Worm (Caenorhabditis elegans): ENCODE measurements around the gene sos-1.

The sos-1 gene

ce11 chrV:4483049-4483507, 66.0 kb downstream of the sos-1 start, which contains the start of gene exc-15 (continued):
- TF ChIP-seq skn-1 (tag; optimal IDR thresholded peaks at IDR 0.05) (no peak), lim-7 (GFP tag; IDR thresholded peaks at IDR 0.05) (no peak), php-3 (GFP tag; IDR thresholded peaks at IDR 0.05) (no peak), unc-62 (GFP tag; optimal IDR thresholded peaks at IDR 0.05 in 1 of 2) (peak in 1 of 2 experiments; percentile 99), unc-62 (tag; optimal IDR thresholded peaks at IDR 0.05) (no peak), gei-8 (GFP tag; optimal IDR thresholded peaks at IDR 0.05) (no peak), lin-15B (tag; optimal IDR thresholded peaks at IDR 0.05) (no peak), lin-39 (tag; optimal IDR thresholded peaks at IDR 0.05) (no peak), unc-130 (GFP tag; optimal IDR thresholded peaks at IDR 0.05) (no peak), tra-1 (GFP tag; IDR thresholded peaks at IDR 0.05) (0 out of 2 replicates have a peak, but pooled peaks have one; percentile 55), vab-7 (GFP tag; IDR thresholded peaks at IDR 0.05) (no peak), duxl-1 (tag; optimal IDR thresholded peaks at IDR 0.05; ENCODE audit: poor library complexity) (no peak), set-16 (GFP tag; IDR thresholded peaks at IDR 0.05) (no peak), nhr-41 (GFP tag; IDR thresholded peaks at IDR 0.05) (no peak), ztf-7 (tag; optimal IDR thresholded peaks at IDR 0.05) (peak; percentile 61), mdt-29 (GFP tag; IDR thresholded peaks at IDR 0.05) (no peak), Y48G9A.11 (GFP tag; IDR thresholded peaks at IDR 0.05) (no peak), Y5F2A.4 (GFP tag; optimal IDR thresholded peaks at IDR 0.05) (no peak), snpc-4 (tag; optimal IDR thresholded peaks at IDR 0.05) (no peak), F49E8.2 (tag; optimal IDR thresholded peaks at IDR 0.05; ENCODE audit: borderline replicate concordance) (no peak), lin-1 (GFP tag; IDR thresholded peaks at IDR 0.05) (no peak), saeg-2 (GFP tag; IDR thresholded peaks at IDR 0.05) (no peak), nhr-76 (tag; optimal IDR thresholded peaks at IDR 0.05) (no peak), Y105C5A.15 (GFP tag; IDR thresholded peaks at IDR 0.05) (no peak), egl-43 (GFP tag; IDR thresholded peaks at IDR 0.05) (no peak), lsy-2 (tag; optimal IDR thresholded peaks at IDR 0.05) (peak in 1 of 2 experiments; percentile 19), F10B5.3 (tag; optimal IDR thresholded peaks at IDR 0.05) (no peak), ztf-11 (tag; optimal IDR thresholded peaks at IDR 0.05) (no peak), hlh-11 (tag; optimal IDR thresholded peaks at IDR 0.05) (peak; percentile 86), D1046.2 (GFP tag; IDR thresholded peaks at IDR 0.05) (no peak), lin-38 (GFP tag; IDR thresholded peaks at IDR 0.05) (no peak), nhr-48 (tag; optimal IDR thresholded peaks at IDR 0.05) (no peak), egl-27 (tag; optimal IDR thresholded peaks at IDR 0.05) (no peak), cey-2 (tag; optimal IDR thresholded peaks at IDR 0.05; ENCODE audit: borderline replicate concordance, insufficient read depth) (no peak), R02D3.7 (tag; optimal IDR thresholded peaks at IDR 0.05) (no peak), lin-13 (GFP tag; optimal IDR thresholded peaks at IDR 0.05) (no peak), ces-1 (GFP tag; optimal IDR thresholded peaks at IDR 0.05) (no peak), tag-97 (GFP tag; IDR thresholded peaks at IDR 0.05) (no peak), nhr-6 (tag; optimal IDR thresholded peaks at IDR 0.05) (no peak), pqm-1 (tag; optimal IDR thresholded peaks at IDR 0.05) (peak; percentile 80), jun-1 (tag; optimal IDR thresholded peaks at IDR 0.05) (no peak), ctbp-1 (GFP tag; IDR thresholded peaks at IDR 0.05) (no peak), mxl-3 (GFP tag; optimal IDR thresholded peaks at IDR 0.05) (peak; percentile 26), dmd-8 (GFP tag; IDR thresholded peaks at IDR 0.05) (no peak), ceh-28 (tag; optimal IDR thresholded peaks at IDR 0.05) (no peak), T26A8.4 (GFP tag; IDR thresholded peaks at IDR 0.05) (no peak)

Measured in whole organism, L4 larva.